Worm (Caenorhabditis elegans): ENCODE measurements around the gene nspd-5.

nspd-5 gene

ce11 chrII:4822610-4823009 is 37.5 kb downstream of the nspd-5 start:
- no peak for TF ChIP-seq B0019.2 (GFP tag; conservative IDR thresholded peaks at IDR 0.05)
- TF ChIP-seq nhr-90 (tag; optimal IDR thresholded peaks at IDR 0.05): no peak
- no peak for TF ChIP-seq madf-6 (GFP tag; IDR thresholded peaks at IDR 0.05)
- TF ChIP-seq nhr-27 (tag; optimal IDR thresholded peaks at IDR 0.05): no peak
- no peak for TF ChIP-seq ekl-4 (GFP tag; IDR thresholded peaks at IDR 0.05)

- TF ChIP-seq repo-1 (tag; optimal IDR thresholded peaks at IDR 0.05) (no peak), F10E7.11 (tag; optimal IDR thresholded peaks at IDR 0.05) (no peak), unc-130 (GFP tag; optimal IDR thresholded peaks at IDR 0.05) (no peak), T07F8.4 (tag; optimal IDR thresholded peaks at IDR 0.05) (no peak), C06A6.2 (GFP tag; conservative IDR thresholded peaks at IDR 0.05) (no peak)
Measured at ce11 chrII:4821739-4822138, 38.4 kb downstream of the nspd-5 start, which contains the start of gene lact-5. Gene lact-5 (minus strand): TSS chrII:4821739.

ce11 chrII:4818780-4819179 is 41.4 kb downstream of the nspd-5 start:
- no peak for TF ChIP-seq sea-2 (GFP tag; IDR thresholded peaks at IDR 0.05)
- TF ChIP-seq Y95B8A.8 (GFP tag; IDR thresholded peaks at IDR 0.05): no peak
- no peak for TF ChIP-seq F33H1.4 (GFP tag; IDR thresholded peaks at IDR 0.05)
- TF ChIP-seq rcor-1 (GFP tag; IDR thresholded peaks at IDR 0.05): no peak
- TF ChIP-seq snpc-1.3 (tag; optimal IDR thresholded peaks at IDR 0.05; ENCODE audit: insufficient read depth): no peak
- no peak for TF ChIP-seq lin-54 (GFP tag; optimal IDR thresholded peaks at IDR 0.05)

ce11 chrII:4815356-4815755 is 44.8 kb downstream of the nspd-5 start:
- TF ChIP-seq tlf-1 (GFP tag; optimal IDR thresholded peaks at IDR 0.05) (no peak), F57A8.1 (GFP tag; optimal IDR thresholded peaks at IDR 0.05) (no peak), B0261.1 (tag; optimal IDR thresholded peaks at IDR 0.05) (no peak), ceh-100 (GFP tag; IDR thresholded peaks at IDR 0.05) (no peak), madf-6 (GFP tag; IDR thresholded peaks at IDR 0.05) (no peak), lir-1 (GFP tag; conservative IDR thresholded peaks at IDR 0.05) (no peak), cebp-2 (GFP tag; IDR thresholded peaks at IDR 0.05) (no peak), repo-1 (tag; optimal IDR thresholded peaks at IDR 0.05) (no peak), tbx-9 (tag; optimal IDR thresholded peaks at IDR 0.05; ENCODE audit: borderline replicate concordance) (no peak), bed-1 (GFP tag; IDR thresholded peaks at IDR 0.05) (no peak), ztf-28 (GFP tag; IDR thresholded peaks at IDR 0.05) (no peak), nhr-27 (tag; optimal IDR thresholded peaks at IDR 0.05) (no peak)

ce11 chrII:4811986-4812385 is 48.2 kb downstream of the nspd-5 start, which contains the start of gene rig-6:
Gene rig-6 (minus strand): TSS chrII:4812086.
- TF ChIP-seq snpc-4 (GFP tag; optimal IDR thresholded peaks at IDR 0.05) (no peak), snpc-4 (tag; optimal IDR thresholded peaks at IDR 0.05) (no peak), unc-130 (GFP tag; optimal IDR thresholded peaks at IDR 0.05) (no peak)
